Worm (Caenorhabditis elegans) whole organism, L4 larva: ENCODE measurements around the gene C42D4.13.

ENCODE experiments used
- F37D6.2 ChIP-seq: sonication (generic microtip); optimal IDR thresholded peaks from 2 replicates; lab custom pipeline; 2016; ENCODE audit warnings: mild to moderate bottlenecking, missing genetic modification characterization, missing compliant biosample characterization
- F44E2.7 ChIP-seq: fragments of 200-800 bp; sonication (Bioruptor generic); IDR thresholded peaks from 2 replicates; pipeline ENCODE4 v2.1.2; 2022; ENCODE audit warnings: missing genetic modification characterization, missing compliant biosample characterization
- R02D3.7 ChIP-seq: fragments of 150-350 bp; sonication (generic microtip); optimal IDR thresholded peaks from 3 replicates; lab custom pipeline; 2014; ENCODE audit warnings: missing biosample characterization, missing genetic modification characterization
- Y105C5A.15 ChIP-seq: fragments of 200-800 bp; sonication (Bioruptor generic); IDR thresholded peaks from 2 replicates; pipeline ENCODE4 v1.3.6; 2022; ENCODE audit warnings: missing genetic modification characterization, missing compliant biosample characterization
- Y48G9A.11 ChIP-seq: fragments of 200-800 bp; sonication (Bioruptor generic); IDR thresholded peaks from 2 replicates; pipeline ENCODE4 v1.3.6; 2022; ENCODE audit warnings: missing genetic modification reagents, missing genetic modification characterization, missing compliant biosample characterization
- aha-1 ChIP-seq: fragments of 150-350 bp; peaks from one replicate; lab custom pipeline; 2014; ENCODE audit warnings: missing biosample characterization, missing genetic modification characterization
- aly-2 ChIP-seq: sonication (generic microtip); optimal IDR thresholded peaks from 2 replicates; lab custom pipeline; 2018; ENCODE audit warnings: missing biosample characterization, missing genetic modification characterization
- ceh-20 ChIP-seq: fragments of 200-800 bp; sonication (Bioruptor generic); IDR thresholded peaks from 2 replicates; pipeline ENCODE4 v1.3.6; 2022; ENCODE audit warnings: missing genetic modification reagents, missing genetic modification characterization, missing compliant biosample characterization
- ceh-44 ChIP-seq: fragments of 200-800 bp; sonication (Bioruptor generic); IDR thresholded peaks from 2 replicates; pipeline ENCODE4 v1.3.6; 2022; ENCODE audit warnings: missing genetic modification reagents, missing genetic modification characterization, missing compliant biosample characterization
- ces-1 ChIP-seq: fragments of 150-350 bp; sonication (generic microtip); optimal IDR thresholded peaks from 4 replicates; lab custom pipeline; 2014; ENCODE audit warnings: missing biosample characterization, missing genetic modification reagents, missing genetic modification characterization
- ctbp-1 ChIP-seq: fragments of 200-800 bp; sonication (Bioruptor generic); IDR thresholded peaks from 2 replicates; pipeline ENCODE4 v1.3.6; 2022; ENCODE audit warnings: missing genetic modification reagents, missing genetic modification characterization, missing compliant biosample characterization
- daf-16 ChIP-seq, 3 experiments: sonication (generic microtip); optimal IDR thresholded peaks; 2 replicates each; lab custom pipeline; 2016 to 2017; ENCODE audit warnings: missing genetic modification characterization in 3 of 3, missing genetic modification reagents in 3 of 3, mild to moderate bottlenecking in 2 of 3, missing compliant biosample characterization in 2 of 3, missing biosample characterization in 1 of 3, moderate library complexity in 1 of 3
- dmd-6 ChIP-seq: fragments of 200-800 bp; sonication (Bioruptor generic); IDR thresholded peaks from 2 replicates; pipeline ENCODE4 v1.3.6; 2022; ENCODE audit warnings: missing genetic modification reagents, missing genetic modification characterization, missing compliant biosample characterization
- dmd-9 ChIP-seq: fragments of 200-800 bp; sonication (Bioruptor generic); IDR thresholded peaks from 2 replicates; pipeline ENCODE4 v1.3.6; 2022; ENCODE audit warnings: missing genetic modification reagents, missing genetic modification characterization, missing compliant biosample characterization
- dpl-1 ChIP-seq: fragments of 150-350 bp; optimal IDR thresholded peaks from 2 replicates; lab custom pipeline; 2014; ENCODE audit warnings: missing biosample characterization, missing genetic modification reagents, missing genetic modification characterization
- egl-27 ChIP-seq: sonication (generic microtip); optimal IDR thresholded peaks from 3 replicates; lab custom pipeline; 2017; ENCODE audit warnings: missing biosample characterization, missing genetic modification reagents, missing genetic modification characterization
- egl-43 ChIP-seq: fragments of 200-800 bp; sonication (Bioruptor generic); IDR thresholded peaks from 2 replicates; pipeline ENCODE4 v1.3.6; 2022; ENCODE audit warnings: missing genetic modification reagents, missing genetic modification characterization, missing compliant biosample characterization
- fkh-10 ChIP-seq: fragments of 150-350 bp; optimal IDR thresholded peaks from 2 replicates; lab custom pipeline; 2014; ENCODE audit warnings: missing biosample characterization, missing genetic modification reagents, missing genetic modification characterization
- fos-1 ChIP-seq: fragments of 150-350 bp; optimal IDR thresholded peaks from 2 replicates; lab custom pipeline; 2014; ENCODE audit warnings: missing biosample characterization, missing genetic modification characterization
- hlh-11 ChIP-seq: fragments of 200-800 bp; sonication (Bioruptor generic); optimal IDR thresholded peaks from 2 replicates; lab custom pipeline; 2018; ENCODE audit warnings: mild to moderate bottlenecking, missing genetic modification characterization, missing compliant biosample characterization
- hmg-1.1 ChIP-seq: fragments of 200-800 bp; sonication (Bioruptor generic); IDR thresholded peaks from 2 replicates; pipeline ENCODE4 v1.3.6; 2022; ENCODE audit warnings: missing genetic modification reagents, missing genetic modification characterization, missing compliant biosample characterization
- jun-1 ChIP-seq: fragments of 150-350 bp; optimal IDR thresholded peaks from 2 replicates; lab custom pipeline; 2014; ENCODE audit warnings: missing biosample characterization, missing genetic modification reagents, missing genetic modification characterization
- lin-15B ChIP-seq: fragments of 150-350 bp; sonication (generic microtip); optimal IDR thresholded peaks from 3 replicates; lab custom pipeline; 2014; ENCODE audit warnings: missing biosample characterization, missing genetic modification characterization
- lir-3 ChIP-seq: sonication (generic microtip); optimal IDR thresholded peaks from 2 replicates; lab custom pipeline; 2016; ENCODE audit warnings: mild to moderate bottlenecking, missing genetic modification characterization, missing compliant biosample characterization
- lsy-2 ChIP-seq, 2 experiments: fragments of 150-350 bp in 1 of 2; sonication (generic microtip) in 1 of 2; optimal IDR thresholded peaks; 2 replicates each; lab custom pipeline; 2014 to 2017; ENCODE audit warnings: missing biosample characterization in 2 of 2, missing genetic modification characterization in 2 of 2
- madf-9 ChIP-seq: fragments of 200-800 bp; sonication (Bioruptor generic); conservative IDR thresholded peaks from 2 replicates; pipeline ENCODE4 v1.3.6; 2022; ENCODE audit warnings: missing genetic modification reagents, missing genetic modification characterization, missing compliant biosample characterization
- mep-1 ChIP-seq: fragments of 150-350 bp; sonication (generic microtip); optimal IDR thresholded peaks from 3 replicates; lab custom pipeline; 2014; ENCODE audit warnings: missing biosample characterization, missing genetic modification characterization
- mes-2 ChIP-seq: sonication (generic microtip); optimal IDR thresholded peaks from 2 replicates; lab custom pipeline; 2016; ENCODE audit warnings: missing genotype, mild to moderate bottlenecking, missing genetic modification characterization, missing compliant biosample characterization; ENCODE audit not compliant: poor library complexity, severe bottlenecking
- mxl-3 ChIP-seq: fragments of 200-800 bp; sonication (Bioruptor generic); optimal IDR thresholded peaks from 2 replicates; lab custom pipeline; 2018; ENCODE audit warnings: mild to moderate bottlenecking, missing genetic modification characterization, missing compliant biosample characterization
- nhr-11 ChIP-seq: fragments of 150-350 bp; optimal IDR thresholded peaks from 2 replicates; lab custom pipeline; 2014; ENCODE audit warnings: missing biosample characterization, missing genetic modification characterization
- nhr-111 ChIP-seq: fragments of 200-800 bp; sonication (Bioruptor generic); optimal IDR thresholded peaks from 2 replicates; lab custom pipeline; 2018; ENCODE audit warnings: mild to moderate bottlenecking, missing genetic modification characterization, missing compliant biosample characterization
- nhr-28 ChIP-seq: fragments of 150-350 bp; optimal IDR thresholded peaks from 2 replicates; lab custom pipeline; 2014; ENCODE audit warnings: missing biosample characterization, missing genetic modification characterization
- nhr-42 ChIP-seq: fragments of 200-800 bp; sonication (Bioruptor generic); IDR thresholded peaks from 2 replicates; pipeline ENCODE4 v1.3.6; 2022; ENCODE audit warnings: missing genetic modification characterization, missing compliant biosample characterization
- nhr-48 ChIP-seq: sonication (generic microtip); optimal IDR thresholded peaks from 2 replicates; lab custom pipeline; 2016; ENCODE audit warnings: mild to moderate bottlenecking, missing genetic modification characterization, missing compliant biosample characterization
- nhr-6 ChIP-seq: fragments of 150-350 bp; optimal IDR thresholded peaks from 2 replicates; lab custom pipeline; 2014; ENCODE audit warnings: missing biosample characterization, missing genetic modification characterization
- nhr-76 ChIP-seq: fragments of 150-350 bp; optimal IDR thresholded peaks from 2 replicates; lab custom pipeline; 2014; ENCODE audit warnings: missing biosample characterization, missing genetic modification characterization
- nhr-77 ChIP-seq: fragments of 150-350 bp; optimal IDR thresholded peaks from 2 replicates; lab custom pipeline; 2014; ENCODE audit warnings: missing biosample characterization, missing genetic modification characterization
- php-3 ChIP-seq: fragments of 200-800 bp; sonication (Bioruptor generic); IDR thresholded peaks from 2 replicates; pipeline ENCODE4 v1.3.6; 2022; ENCODE audit warnings: missing genetic modification reagents, missing genetic modification characterization, missing compliant biosample characterization
- pqm-1 ChIP-seq: sonication (generic microtip); optimal IDR thresholded peaks from 2 replicates; lab custom pipeline; 2017; ENCODE audit warnings: missing biosample characterization, missing genetic modification characterization
- spr-3 ChIP-seq: fragments of 200-800 bp; sonication (Bioruptor generic); optimal IDR thresholded peaks from 2 replicates; lab custom pipeline; 2018; ENCODE audit warnings: mild to moderate bottlenecking, missing genetic modification characterization, missing compliant biosample characterization
- tag-97 ChIP-seq: fragments of 200-800 bp; sonication (Bioruptor generic); IDR thresholded peaks from 2 replicates; pipeline ENCODE4 v1.3.6; 2022; ENCODE audit warnings: missing genetic modification characterization, missing compliant biosample characterization
- unc-39 ChIP-seq: sonication (generic microtip); optimal IDR thresholded peaks from 2 replicates; lab custom pipeline; 2017; ENCODE audit warnings: missing biosample characterization, missing genetic modification characterization
- unc-62 ChIP-seq, 3 experiments: fragments of 150-350 bp in 1 of 3; sonication (generic microtip); optimal IDR thresholded peaks in 2 of 3; peaks in 1 of 3; 1 replicate in 1 of 3; 2 replicates in 2 of 3; lab custom pipeline; 2014 to 2017; ENCODE audit warnings: missing biosample characterization in 3 of 3, missing genetic modification characterization in 3 of 3, missing genetic modification reagents in 3 of 3, missing genotype in 1 of 3
- zfp-2 ChIP-seq: sonication (generic microtip); optimal IDR thresholded peaks from 2 replicates; lab custom pipeline; 2016; ENCODE audit warnings: mild to moderate bottlenecking, missing genetic modification characterization, missing compliant biosample characterization
- zip-2 ChIP-seq: fragments of 150-350 bp; optimal IDR thresholded peaks from 2 replicates; lab custom pipeline; 2014; ENCODE audit warnings: missing biosample characterization, missing genetic modification characterization
- ztf-7 ChIP-seq: fragments of 150-350 bp; optimal IDR thresholded peaks from 2 replicates; lab custom pipeline; 2014; ENCODE audit warnings: missing biosample characterization, missing genetic modification characterization

Gene C42D4.13

ce11 chrIV:7188030-7188429 lies at the start of gene C42D4.13:
TSS of gene C42D4.13 (minus strand) at chrIV:7188130.
- TF ChIP-seq lir-3 (tag; lab: Kevin White, UChicago) (no peak), egl-27 (tag; lab: Kevin White, UChicago) (no peak), ceh-44 (GFP tag; lab: Robert Waterston, UW) (no peak), ctbp-1 (GFP tag; lab: Robert Waterston, UW) (no peak), ces-1 (GFP tag; lab: Kevin White, UChicago) (no peak), nhr-6 (tag; lab: Kevin White, UChicago) (no peak), zip-2 (tag; lab: Kevin White, UChicago) (no peak), fos-1 (tag; lab: Kevin White, UChicago) (no peak), lin-15B (tag; lab: Kevin White, UChicago) (no peak), ceh-20 (GFP tag; lab: Robert Waterston, UW) (no peak), jun-1 (tag; lab: Kevin White, UChicago) (no peak)
- TF ChIP-seq, all 104 proteins: peak for 0

- TF ChIP-seq hlh-11 (tag; lab: Kevin White, UChicago): peak; percentile 20
- 0 out of 2 replicates have a peak, but pooled peaks have one; percentile 7 for TF ChIP-seq php-3 (GFP tag; lab: Robert Waterston, UW)
- TF ChIP-seq nhr-48: peak; percentile 31
- peak; percentile 52 for TF ChIP-seq mxl-3 (GFP tag; lab: Kevin White, UChicago)
- peak in 1 of 2 experiments; percentile 17 for TF ChIP-seq unc-62 (GFP tag; optimal IDR thresholded peaks at IDR 0.05 in 1 of 2; lab: Kevin White, UChicago)
- no peak for TF ChIP-seq unc-62 (tag; optimal IDR thresholded peaks at IDR 0.05; lab: Kevin White, UChicago)
- no peak for TF ChIP-seq dpl-1 (GFP tag; lab: Kevin White, UChicago)
- peak in 1 of 2 experiments; percentile 26 for TF ChIP-seq lsy-2 (tag; optimal IDR thresholded peaks at IDR 0.05; lab: Kevin White, UChicago)
- TF ChIP-seq F44E2.7 (GFP tag; lab: Robert Waterston, UW): no peak
- no peak for TF ChIP-seq unc-39 (tag; lab: Kevin White, UChicago)
Measured at ce11 chrIV:7236248-7236772, 48.4 kb upstream of the C42D4.13 start.

ce11 chrIV:7235382-7235917 lies 47.5 kb upstream of the C42D4.13 start:
- TF ChIP-seq nhr-42 (GFP tag; lab: Robert Waterston, UW): 0 out of 2 replicates have a peak, but pooled peaks have one; percentile 43
- no peak for TF ChIP-seq ztf-7 (tag; lab: Kevin White, UChicago)
- TF ChIP-seq Y105C5A.15 (GFP tag; lab: Robert Waterston, UW): no peak
- no peak for TF ChIP-seq nhr-111 (GFP tag; lab: Kevin White, UChicago)
- TF ChIP-seq spr-3 (GFP tag; lab: Kevin White, UChicago): no peak
- peak; percentile 38 for TF ChIP-seq mes-2 (tag; lab: Kevin White, UChicago)
- peak; percentile 75 for TF ChIP-seq egl-43 (GFP tag; lab: Robert Waterston, UW)
- no peak for TF ChIP-seq R02D3.7 (tag; lab: Kevin White, UChicago)
- peak; percentile 96 for TF ChIP-seq pqm-1 (tag; lab: Kevin White, UChicago)
- peak in 1 of 2 experiments; percentile 63 for TF ChIP-seq unc-62 (GFP tag; optimal IDR thresholded peaks at IDR 0.05 in 1 of 2; lab: Kevin White, UChicago)
- no peak for TF ChIP-seq unc-62 (tag; optimal IDR thresholded peaks at IDR 0.05; lab: Kevin White, UChicago)
- TF ChIP-seq dmd-6: peak; percentile 69; the same call in 1 of the 2 replicates
- no peak for TF ChIP-seq nhr-77 (tag; lab: Kevin White, UChicago)
- TF ChIP-seq nhr-28 (tag; lab: Kevin White, UChicago): peak; percentile 89
- no peak for TF ChIP-seq fos-1 (tag; lab: Kevin White, UChicago)
- no peak for TF ChIP-seq tag-97 (GFP tag; lab: Robert Waterston, UW)
- TF ChIP-seq madf-9 (GFP tag; lab: Robert Waterston, UW): 0 out of 2 replicates have a peak, but pooled peaks have one; percentile 22
- peak; percentile 28 for TF ChIP-seq aha-1 (tag; lab: Kevin White, UChicago)
- TF ChIP-seq mep-1 (tag; lab: Kevin White, UChicago): peak; percentile 71
- TF ChIP-seq dmd-9: no peak
- peak; percentile 4 for TF ChIP-seq F37D6.2 (tag; lab: Kevin White, UChicago)
- peak; percentile 56 for TF ChIP-seq fkh-10 (GFP tag; lab: Kevin White, UChicago)
- no peak for TF ChIP-seq nhr-76
- no peak for TF ChIP-seq aly-2 (tag; lab: Kevin White, UChicago)
- peak in 1 of 2 experiments; percentile 43 for TF ChIP-seq daf-16 (GFP tag; optimal IDR thresholded peaks at IDR 0.05; lab: Kevin White, UChicago)
- TF ChIP-seq daf-16 (tag; optimal IDR thresholded peaks at IDR 0.05; lab: Kevin White, UChicago): peak; percentile 18
- TF ChIP-seq Y48G9A.11 (GFP tag; lab: Robert Waterston, UW): no peak
- no peak for TF ChIP-seq zip-2 (tag; lab: Kevin White, UChicago)
- TF ChIP-seq zfp-2 (tag; lab: Kevin White, UChicago): no peak
- peak; percentile 57 for TF ChIP-seq nhr-11 (tag; lab: Kevin White, UChicago)
- TF ChIP-seq hmg-1.1 (GFP tag; lab: Robert Waterston, UW): peak; percentile 80
